Worm (Caenorhabditis elegans): Measurements from ENCODE around the gene oef-1.

ce11 chrIV:7532360-7532759 is 15.9 kb upstream of the oef-1 start, which contains the start of gene R05G6.1:
- no peak for TF ChIP-seq tbx-2 (tag; optimal IDR thresholded peaks at IDR 0.05)
- no peak for TF ChIP-seq C16A3.4 (tag; optimal IDR thresholded peaks at IDR 0.05)
- no peak for TF ChIP-seq lin-35 (GFP tag; optimal IDR thresholded peaks at IDR 0.05)
- no peak for TF ChIP-seq nhr-47 (tag; optimal IDR thresholded peaks at IDR 0.05)
- TF ChIP-seq ceh-88 (GFP tag; IDR thresholded peaks at IDR 0.05) = no peak
- TF ChIP-seq lsy-2 (tag; optimal IDR thresholded peaks at IDR 0.05) = no peak
- TF ChIP-seq aly-2 (tag; optimal IDR thresholded peaks at IDR 0.05) = no peak
- TF ChIP-seq unc-62 (GFP tag; optimal IDR thresholded peaks at IDR 0.05) = no peak
- TF ChIP-seq ceh-82 (tag; optimal IDR thresholded peaks at IDR 0.05) = no peak
- TF ChIP-seq mdl-1 (tag; optimal IDR thresholded peaks at IDR 0.05) = no peak
